Fruit fly (Drosophila melanogaster) whole organism: ENCODE results near the gene Ret.

Experiments
- CG8478 ChIP-seq: fragments of >200 bp; optimal IDR thresholded peaks from 2 replicates; lab custom pipeline; 2018; ENCODE audit warnings: inconsistent platforms
- EcR ChIP-seq, 2 experiments: fragments of >200 bp; optimal IDR thresholded peaks; 2 replicates each; lab custom pipeline; 2017; ENCODE audit warnings: missing biosample characterization in 2 of 2, missing genetic modification characterization in 2 of 2, missing genetic modification reagents in 2 of 2
- pan ChIP-seq: fragments of >200 bp; optimal IDR thresholded peaks from 2 replicates; lab custom pipeline; 2017
- psq ChIP-seq: fragments of >200 bp; optimal IDR thresholded peaks from 2 replicates; lab custom pipeline; 2017
- usp ChIP-seq: fragments of >200 bp; optimal IDR thresholded peaks from 2 replicates; lab custom pipeline; 2017; ENCODE audit warnings: missing biosample characterization, missing genetic modification characterization, mixed read lengths

DNA sequence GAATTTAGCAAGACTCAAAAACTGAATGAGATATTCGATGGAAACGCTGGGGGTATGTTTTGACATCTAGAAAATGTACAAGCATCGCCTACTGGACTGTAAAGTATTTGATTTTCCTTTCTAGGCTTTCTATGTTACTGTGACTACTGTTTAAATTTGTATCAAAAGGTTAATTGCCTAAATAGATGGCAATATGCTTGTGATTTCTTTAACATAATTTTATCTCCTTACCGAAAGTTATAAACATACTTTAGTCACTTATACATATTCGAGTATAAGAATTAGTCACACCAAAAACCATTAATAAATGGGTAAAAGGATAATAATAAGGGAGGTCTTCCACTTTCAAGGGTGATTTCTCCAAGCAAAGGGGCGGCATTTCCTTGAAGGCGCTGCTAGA, 4.1 kb upstream of the Ret start, which contains the start of gene CG31988:
- TF ChIP-seq psq (lab: Kevin White, UChicago), result no peak
- TF ChIP-seq usp, result no peak
- TF ChIP-seq CG8478 (lab: Kevin White, UChicago), result no peak
- no peak for TF ChIP-seq pan
- TF ChIP-seq EcR (GFP tag; optimal IDR thresholded peaks at IDR 0.05; lab: Kevin White, UChicago), result no peak
